Fruit fly (Drosophila melanogaster) whole organism, embryonic: ENCODE results near the gene ND-PDSW.

Source experiments
- Abd-B ChIP-seq: fragments of 200-800 bp; sonication (Bioruptor generic); optimal IDR thresholded peaks from 2 replicates; lab custom pipeline; 2018; ENCODE audit warnings: missing biosample characterization, mild to moderate bottlenecking, missing genetic modification characterization, moderate library complexity
- B-H1 ChIP-seq: fragments of 200-800 bp; sonication (Bioruptor generic); IDR thresholded peaks from 3 replicates; pipeline ENCODE4 v1.3.6; 2022; ENCODE audit warnings: missing biosample characterization, missing genetic modification characterization
- CG10209 ChIP-seq: fragments of 200-800 bp; sonication (Bioruptor generic); optimal IDR thresholded peaks from 3 replicates; lab custom pipeline; 2017; ENCODE audit warnings: missing biosample characterization, mild to moderate bottlenecking, missing genetic modification characterization, missing genetic modification reagents
- CG11093 ChIP-seq: fragments of 200-800 bp; sonication (Bioruptor generic); IDR thresholded peaks from 3 replicates; pipeline ENCODE4 v1.3.6; 2022; ENCODE audit warnings: missing biosample characterization, missing genetic modification characterization
- CG12071 ChIP-seq: fragments of 200-800 bp; sonication (Bioruptor generic); optimal IDR thresholded peaks from 3 replicates; lab custom pipeline; 2018; ENCODE audit warnings: missing biosample characterization, mild to moderate bottlenecking, missing genetic modification characterization
- CG12391 ChIP-seq: fragments of 200-800 bp; sonication (Bioruptor generic); optimal IDR thresholded peaks from 3 replicates; lab custom pipeline; 2018; ENCODE audit warnings: missing biosample characterization, mild to moderate bottlenecking, missing genetic modification characterization, moderate library complexity
- CG12769 ChIP-seq: fragments of 200-800 bp; sonication (Bioruptor generic); optimal IDR thresholded peaks from 2 replicates; lab custom pipeline; 2019; ENCODE audit warnings: missing biosample characterization, mild to moderate bottlenecking, missing genetic modification characterization, moderate library complexity
- CG15269 ChIP-seq: fragments of 200-800 bp; sonication (Bioruptor generic); optimal IDR thresholded peaks from 2 replicates; lab custom pipeline; 2018; ENCODE audit warnings: missing biosample characterization, mild to moderate bottlenecking, missing genetic modification characterization, moderate library complexity
- CG16813 ChIP-seq: fragments of 200-800 bp; sonication (Bioruptor generic); IDR thresholded peaks from 3 replicates; pipeline ENCODE4 v1.3.6; 2022; ENCODE audit warnings: missing biosample characterization, missing genetic modification characterization; ENCODE audit not compliant: partially characterized antibody
- CG17385 ChIP-seq: fragments of 200-800 bp; sonication (Bioruptor generic); optimal IDR thresholded peaks from 3 replicates; lab custom pipeline; 2018; ENCODE audit warnings: missing biosample characterization, mild to moderate bottlenecking, missing genetic modification characterization
- CG17829 ChIP-seq: fragments of 200-800 bp; optimal IDR thresholded peaks from 2 replicates; lab custom pipeline; 2019; ENCODE audit warnings: missing biosample characterization, mild to moderate bottlenecking, missing genetic modification characterization, moderate library complexity
- CG2129 ChIP-seq: fragments of 200-800 bp; sonication (Bioruptor generic); IDR thresholded peaks from 2 replicates; pipeline ENCODE4 v1.3.6; 2022; ENCODE audit warnings: missing biosample characterization, missing genetic modification characterization; ENCODE audit not compliant: partially characterized antibody
- CG2199 ChIP-seq: fragments of 200-800 bp; sonication (Bioruptor generic); IDR thresholded peaks from 3 replicates; pipeline ENCODE4 v1.3.6; 2022; ENCODE audit warnings: missing biosample characterization, missing genetic modification characterization
- CG2678 ChIP-seq: fragments of 200-800 bp; sonication (Bioruptor generic); optimal IDR thresholded peaks from 3 replicates; lab custom pipeline; 2019; ENCODE audit warnings: missing biosample characterization, mild to moderate bottlenecking, missing genetic modification characterization, moderate library complexity
- CG31224 ChIP-seq: fragments of 200-800 bp; sonication (Bioruptor generic); IDR thresholded peaks from 2 replicates; pipeline ENCODE4 v1.3.6; 2022; ENCODE audit warnings: missing biosample characterization, missing genetic modification characterization
- CG42726 ChIP-seq: fragments of 200-800 bp; sonication (Bioruptor generic); IDR thresholded peaks from 2 replicates; pipeline ENCODE4 v1.3.6; 2022; ENCODE audit warnings: missing biosample characterization, missing genetic modification characterization; ENCODE audit not compliant: partially characterized antibody
- CG43689 ChIP-seq: fragments of 200-800 bp; sonication (Bioruptor generic); IDR thresholded peaks from 2 replicates; pipeline ENCODE4 v1.3.6; 2022; ENCODE audit warnings: missing biosample characterization, missing genetic modification characterization
- CG6654 ChIP-seq: fragments of 200-800 bp; sonication (Bioruptor generic); optimal IDR thresholded peaks from 2 replicates; lab custom pipeline; 2017; ENCODE audit warnings: missing biosample characterization, mild to moderate bottlenecking, missing genetic modification characterization
- CG6813 ChIP-seq: fragments of 200-800 bp; sonication (Bioruptor generic); optimal IDR thresholded peaks from 2 replicates; lab custom pipeline; 2017; ENCODE audit warnings: missing biosample characterization, missing genetic modification characterization, mild to moderate bottlenecking, moderate library complexity, missing genetic modification reagents
- CG7556 ChIP-seq: fragments of 200-800 bp; sonication (Bioruptor generic); optimal IDR thresholded peaks from 2 replicates; lab custom pipeline; 2017; ENCODE audit warnings: missing biosample characterization, mild to moderate bottlenecking, missing genetic modification characterization
- CG7745 ChIP-seq: fragments of 200-800 bp; sonication (Bioruptor generic); optimal IDR thresholded peaks from 2 replicates; lab custom pipeline; 2018; ENCODE audit warnings: missing biosample characterization, mild to moderate bottlenecking, missing genetic modification characterization, moderate library complexity
- CG8765 ChIP-seq: fragments of 200-800 bp; sonication (Bioruptor generic); IDR thresholded peaks from 2 replicates; pipeline ENCODE4 v1.3.6; 2022; ENCODE audit warnings: missing biosample characterization, missing genetic modification characterization
- CG9437 ChIP-seq: fragments of 200-800 bp; sonication (Bioruptor generic); optimal IDR thresholded peaks from 2 replicates; lab custom pipeline; 2018; ENCODE audit warnings: missing biosample characterization, mild to moderate bottlenecking, missing genetic modification characterization
- CHES-1-like ChIP-seq: fragments of 200-800 bp; sonication (Bioruptor generic); optimal IDR thresholded peaks from 2 replicates; lab custom pipeline; 2016; ENCODE audit warnings: missing biosample characterization, missing genetic modification characterization
- Dek ChIP-seq: fragments of 200-800 bp; sonication (Bioruptor generic); optimal IDR thresholded peaks from 3 replicates; lab custom pipeline; 2019; ENCODE audit warnings: missing biosample characterization, mild to moderate bottlenecking, missing genetic modification characterization, moderate library complexity
- Dfd ChIP-seq, 2 experiments: fragments of >200 bp; optimal IDR thresholded peaks; 2 replicates each; lab custom pipeline; 2017; ENCODE audit warnings: missing biosample characterization in 2 of 2, missing genetic modification characterization in 2 of 2
- Drgx ChIP-seq: fragments of 200-800 bp; sonication (Bioruptor generic); IDR thresholded peaks from 2 replicates; pipeline ENCODE4 v1.3.6; 2022; ENCODE audit warnings: missing biosample characterization, missing genetic modification characterization
- Ets65A ChIP-seq: fragments of 200-800 bp; sonication (Bioruptor generic); peaks from one replicate; lab custom pipeline; 2016; ENCODE audit warnings: missing biosample characterization, missing genetic modification characterization
- HLH54F ChIP-seq: fragments of 200-800 bp; sonication (Bioruptor generic); optimal IDR thresholded peaks from 3 replicates; lab custom pipeline; 2016; ENCODE audit warnings: missing biosample characterization, missing genetic modification characterization
- Hand ChIP-seq: fragments of 200-800 bp; sonication (Bioruptor generic); optimal IDR thresholded peaks from 2 replicates; lab custom pipeline; 2017; ENCODE audit warnings: mild to moderate bottlenecking, missing biosample characterization, missing genetic modification reagents, missing genetic modification characterization
- Jarid2 ChIP-seq: fragments of 200-800 bp; sonication (Bioruptor generic); optimal IDR thresholded peaks from 3 replicates; lab custom pipeline; 2017; ENCODE audit warnings: mild to moderate bottlenecking, missing biosample characterization, missing genetic modification reagents, missing genetic modification characterization
- Myb ChIP-seq: fragments of 200-800 bp; sonication (Bioruptor generic); optimal IDR thresholded peaks from 2 replicates; lab custom pipeline; 2016; ENCODE audit warnings: missing biosample characterization, missing genetic modification characterization
- ab ChIP-seq: fragments of 200-800 bp; sonication (Bioruptor generic); optimal IDR thresholded peaks from 2 replicates; lab custom pipeline; 2016; ENCODE audit warnings: missing biosample characterization, missing genetic modification characterization
- amos ChIP-seq: fragments of 200-800 bp; sonication (Bioruptor generic); IDR thresholded peaks from 2 replicates; pipeline ENCODE4 v1.3.6; 2022; ENCODE audit warnings: missing biosample characterization, missing genetic modification characterization; ENCODE audit not compliant: partially characterized antibody
- dan ChIP-seq: fragments of 200-800 bp; sonication (Bioruptor generic); IDR thresholded peaks from 2 replicates; pipeline ENCODE4 v1.3.6; 2022; ENCODE audit warnings: missing biosample characterization, missing genetic modification characterization
- ewg ChIP-seq: fragments of 200-800 bp; sonication (Bioruptor generic); optimal IDR thresholded peaks from 3 replicates; lab custom pipeline; 2017; ENCODE audit warnings: mild to moderate bottlenecking, missing biosample characterization, missing genetic modification reagents, missing genetic modification characterization
- fd3F ChIP-seq: fragments of 200-800 bp; sonication (Bioruptor generic); optimal IDR thresholded peaks from 2 replicates; lab custom pipeline; 2018; ENCODE audit warnings: missing biosample characterization, mild to moderate bottlenecking, missing genetic modification characterization, moderate library complexity
- fd96Cb ChIP-seq: fragments of 200-800 bp; sonication (Bioruptor generic); optimal IDR thresholded peaks from 2 replicates; lab custom pipeline; 2018; ENCODE audit warnings: missing biosample characterization, mild to moderate bottlenecking, missing genetic modification characterization, moderate library complexity
- gcm ChIP-seq: fragments of 200-800 bp; sonication (Bioruptor generic); optimal IDR thresholded peaks from 2 replicates; lab custom pipeline; 2019; ENCODE audit warnings: missing biosample characterization, mild to moderate bottlenecking, missing genetic modification characterization, moderate library complexity
- gcm2 ChIP-seq: fragments of 200-800 bp; sonication (Bioruptor generic); optimal IDR thresholded peaks from 2 replicates; lab custom pipeline; 2016; ENCODE audit warnings: missing biosample characterization, missing genetic modification characterization
- ind ChIP-seq: fragments of 200-800 bp; sonication (Bioruptor generic); optimal IDR thresholded peaks from 3 replicates; lab custom pipeline; 2016; ENCODE audit warnings: missing biosample characterization, missing genetic modification characterization
- knrl ChIP-seq: fragments of 200-800 bp; sonication (Bioruptor generic); IDR thresholded peaks from 3 replicates; pipeline ENCODE4 v1.3.6; 2022; ENCODE audit warnings: missing biosample characterization, missing genetic modification characterization; ENCODE audit not compliant: partially characterized antibody
- nerfin-1 ChIP-seq: fragments of 200-800 bp; sonication (Bioruptor generic); optimal IDR thresholded peaks from 3 replicates; lab custom pipeline; 2019; ENCODE audit warnings: missing biosample characterization, mild to moderate bottlenecking, missing genetic modification characterization, moderate library complexity
- otp ChIP-seq: fragments of 200-800 bp; sonication (Bioruptor generic); IDR thresholded peaks from 3 replicates; pipeline ENCODE4, ENCODE4 v1.3.6; 2022; ENCODE audit warnings: missing biosample characterization, missing genetic modification characterization
- salm ChIP-seq: fragments of 200-800 bp; sonication (Bioruptor generic); optimal IDR thresholded peaks from 2 replicates; lab custom pipeline; 2018; ENCODE audit warnings: missing biosample characterization, mild to moderate bottlenecking, missing genetic modification characterization
- usp ChIP-seq: fragments of >200 bp; optimal IDR thresholded peaks from 2 replicates; lab custom pipeline; 2017; ENCODE audit warnings: missing biosample characterization, missing genetic modification characterization

The ND-PDSW gene

dm6 chr2L:3482712-3483111 lies 16.8 kb downstream of the ND-PDSW start (continued):
- TF ChIP-seq Myb (GFP tag; lab: Kevin White, UChicago): no peak
- no peak for TF ChIP-seq CG7556 (GFP tag; lab: Kevin White, UChicago)
- TF ChIP-seq CG2678 (tag; lab: Kevin White, UChicago): no peak
- no peak for TF ChIP-seq ind
- peak; percentile 3 for TF ChIP-seq ewg (GFP tag; lab: Kevin White, UChicago)
- no peak for TF ChIP-seq CG12769 (tag; lab: Kevin White, UChicago)
- TF ChIP-seq fd3F (GFP tag; lab: Kevin White, UChicago): no peak
- TF ChIP-seq CG17829: no peak
- no peak for TF ChIP-seq ab
- no peak for TF ChIP-seq CG43689 (GFP tag; lab: Robert Waterston, UW)
- TF ChIP-seq CG7745 (tag; lab: Kevin White, UChicago): no peak
- no peak for TF ChIP-seq otp (GFP tag; lab: Robert Waterston, UW)
- TF ChIP-seq CG2129 (GFP tag; lab: Robert Waterston, UW): no peak
- peak; percentile 32 for TF ChIP-seq fd96Cb
- no peak for TF ChIP-seq CG12391 (tag; lab: Kevin White, UChicago)
- TF ChIP-seq Jarid2 (GFP tag; lab: Kevin White, UChicago): no peak
- no peak for TF ChIP-seq CG6654
- no peak for TF ChIP-seq Dek
- no peak for TF ChIP-seq usp (GFP tag; lab: Kevin White, UChicago)
- no peak for TF ChIP-seq CG10209 (GFP tag; lab: Kevin White, UChicago)
- no peak for TF ChIP-seq B-H1 (GFP tag; lab: Robert Waterston, UW)
- TF ChIP-seq CG16813 (GFP tag; lab: Robert Waterston, UW): no peak
- TF ChIP-seq CG6813 (GFP tag; lab: Kevin White, UChicago): no peak
- peak; percentile 91 for TF ChIP-seq Drgx (GFP tag; lab: Robert Waterston, UW)
- TF ChIP-seq, all 482 proteins: peak for 28

dm6 chr2L:3483672-3484071 lies 17.7 kb downstream of the ND-PDSW start:
- TF ChIP-seq CG8765 (GFP tag; lab: Robert Waterston, UW) (no peak), gcm (GFP tag; lab: Kevin White, UChicago) (no peak), dan (GFP tag; lab: Robert Waterston, UW) (no peak), CG11093 (GFP tag; lab: Robert Waterston, UW) (no peak), nerfin-1 (tag; lab: Kevin White, UChicago) (no peak), CG12071 (GFP tag; lab: Kevin White, UChicago) (no peak), Ets65A (GFP tag; lab: Kevin White, UChicago) (peak; percentile 30), Dfd (GFP tag; optimal IDR thresholded peaks at IDR 0.05; lab: Kevin White, UChicago) (no peak), Hand (no peak), HLH54F (GFP tag; lab: Kevin White, UChicago) (no peak), knrl (GFP tag; lab: Robert Waterston, UW) (peak; percentile 22; the same call in 1 of the 3 replicates), Drgx (GFP tag; lab: Robert Waterston, UW) (peak; percentile 46), CG17829 (no peak), CG31224 (no peak)

- no peak for TF ChIP-seq CG10209 (GFP tag; lab: Kevin White, UChicago)
- no peak for TF ChIP-seq CG15269
- no peak for TF ChIP-seq Abd-B (GFP tag; lab: Kevin White, UChicago)
- no peak for TF ChIP-seq salm (tag; lab: Kevin White, UChicago)
- no peak for TF ChIP-seq gcm2
- TF ChIP-seq CG2199 (GFP tag; lab: Robert Waterston, UW): no peak
- TF ChIP-seq amos: no peak
- no peak for TF ChIP-seq CG17385 (GFP tag; lab: Kevin White, UChicago)
- TF ChIP-seq CG9437 (GFP tag; lab: Kevin White, UChicago): no peak
- TF ChIP-seq CHES-1-like (GFP tag; lab: Kevin White, UChicago): no peak
- TF ChIP-seq CG42726: no peak
Measured at dm6 chr2L:3484759-3485158, 18.8 kb downstream of the ND-PDSW start.
